Fruit fly (Drosophila melanogaster): Measurements from ENCODE around the gene CG33985.
A peak's percentile ranks its signal among the peaks of the same experiment; 100 is the strongest.

Gene CG33985

DNA sequence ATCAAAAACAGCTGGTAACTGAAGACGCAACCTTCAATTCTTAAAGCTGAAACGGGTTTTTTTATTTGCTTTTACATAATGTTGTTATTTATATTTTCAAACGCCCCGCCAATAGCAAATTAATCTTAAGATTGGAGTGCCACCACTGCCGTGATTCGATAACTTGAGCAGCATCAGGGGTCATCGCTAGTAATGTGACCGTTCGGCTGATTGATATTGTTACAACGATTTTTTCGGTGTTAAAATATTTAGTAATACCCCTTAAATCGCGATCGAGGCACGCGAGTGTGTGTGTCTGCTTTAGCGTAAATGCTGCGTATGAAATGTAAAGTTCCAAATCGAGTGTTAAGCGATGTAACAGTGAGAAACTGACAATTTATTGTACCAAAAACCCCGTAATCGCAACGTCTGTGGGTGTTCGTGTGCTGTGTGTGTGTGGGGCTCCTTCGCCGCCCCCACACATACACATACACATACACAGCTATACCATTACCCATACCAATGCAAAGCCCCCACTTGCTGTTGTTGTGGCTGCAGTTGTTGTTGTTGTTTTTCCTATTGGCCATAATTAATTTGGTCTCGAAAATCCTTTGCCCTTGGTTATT is 39.3 kb upstream of the CG33985 start, which contains the start of gene dop (continued):
- TF ChIP-seq gsb-n (tag; optimal IDR thresholded peaks at IDR 0.05) (no peak), CG11723 (GFP tag; optimal IDR thresholded peaks at IDR 0.05) (no peak), CG7987 (GFP tag; optimal IDR thresholded peaks at IDR 0.05) (no peak), gro (GFP tag; optimal IDR thresholded peaks at IDR 0.05) (peak; percentile 61), CG8388 (GFP tag; optimal IDR thresholded peaks at IDR 0.05) (no peak), pum (GFP tag; optimal IDR thresholded peaks at IDR 0.05) (no peak), CG17568 (GFP tag; optimal IDR thresholded peaks at IDR 0.05) (no peak), nau (GFP tag; optimal IDR thresholded peaks at IDR 0.05) (no peak), Camta (GFP tag; optimal IDR thresholded peaks at IDR 0.05) (peak; percentile 31), CG2129 (GFP tag; IDR thresholded peaks at IDR 0.05; ENCODE audit: partially characterized antibody) (no peak), kah (GFP tag; optimal IDR thresholded peaks at IDR 0.05) (no peak), CG6854 (GFP tag; optimal IDR thresholded peaks at IDR 0.05) (no peak), CG8944 (GFP tag; optimal IDR thresholded peaks at IDR 0.05) (peak; percentile 10), zfh1 (GFP tag; IDR thresholded peaks at IDR 0.05) (no peak), CrebB (tag; optimal IDR thresholded peaks at IDR 0.05) (no peak), CG15601 (tag; optimal IDR thresholded peaks at IDR 0.05) (no peak), CG14860 (GFP tag; IDR thresholded peaks at IDR 0.05; ENCODE audit: partially characterized antibody) (peak; percentile 59), CG8359 (GFP tag; optimal IDR thresholded peaks at IDR 0.05; ENCODE audit: borderline replicate concordance) (no peak), sim (GFP tag; IDR thresholded peaks at IDR 0.05) (no peak), bbx (GFP tag; IDR thresholded peaks at IDR 0.05; ENCODE audit: partially characterized antibody) (peak; percentile 15; the same call in 1 of the 2 replicates), HHEX (GFP tag; optimal IDR thresholded peaks at IDR 0.05) (no peak), cas (GFP tag; IDR thresholded peaks at IDR 0.05) (no peak), insv (GFP tag; optimal IDR thresholded peaks at IDR 0.05) (no peak), Hr3 (GFP tag; optimal IDR thresholded peaks at IDR 0.05) (peak; percentile 17), danr (GFP tag; IDR thresholded peaks at IDR 0.05) (no peak), sna (GFP tag; IDR thresholded peaks at IDR 0.05; ENCODE audit: partially characterized antibody) (peak; percentile 43), Abd-B (GFP tag; optimal IDR thresholded peaks at IDR 0.05) (peak; percentile 9), tio (GFP tag; optimal IDR thresholded peaks at IDR 0.05) (no peak), NfI (GFP tag; optimal IDR thresholded peaks at IDR 0.05) (no peak), esg (GFP tag; conservative IDR thresholded peaks at IDR 0.05) (no peak), ttk (GFP tag; IDR thresholded peaks at IDR 0.05) (no peak), tap (tag; optimal IDR thresholded peaks at IDR 0.05) (no peak), Sry-δ (GFP tag; optimal IDR thresholded peaks at IDR 0.05) (peak; percentile 95), amos (GFP tag; IDR thresholded peaks at IDR 0.05; ENCODE audit: partially characterized antibody) (peak; percentile 72; the same call in 1 of the 2 replicates), CG1603 (tag; optimal IDR thresholded peaks at IDR 0.05) (peak; percentile 62), onecut (GFP tag; IDR thresholded peaks at IDR 0.05) (peak; percentile 67), CG15269 (tag; optimal IDR thresholded peaks at IDR 0.05) (no peak), hkb (optimal IDR thresholded peaks at IDR 0.05) (no peak), hkb (GFP tag; IDR thresholded peaks at IDR 0.05) (peak; percentile 22; the same call in 1 of the 2 replicates), Lhr (GFP tag; optimal IDR thresholded peaks at IDR 0.05) (peak; percentile 8), HmgZ (tag; optimal IDR thresholded peaks at IDR 0.05) (peak; percentile 15), Aef1 (GFP tag; IDR thresholded peaks at IDR 0.05) (peak; percentile 38; the same call in 1 of the 3 replicates), CG11696 (GFP tag; IDR thresholded peaks at IDR 0.05) (no peak), CG12219 (GFP tag; optimal IDR thresholded peaks at IDR 0.05) (no peak), CG12942 (GFP tag; optimal IDR thresholded peaks at IDR 0.05) (peak; percentile 9), CG18011 (GFP tag; optimal IDR thresholded peaks at IDR 0.05) (no peak), CG1792 (GFP tag; optimal IDR thresholded peaks at IDR 0.05) (no peak), CG10274 (GFP tag; optimal IDR thresholded peaks at IDR 0.05) (no peak), ind (GFP tag; optimal IDR thresholded peaks at IDR 0.05) (peak; percentile 12)

Measured in whole organism, embryonic.